Worm (Caenorhabditis elegans) whole organism, young adult: ENCODE results near the gene C46F11.5.

ENCODE experiments used
- B0019.2 ChIP-seq: fragments of 200-800 bp; sonication (Bioruptor generic); conservative IDR thresholded peaks from 2 replicates; pipeline ENCODE4 v1.3.6; 2022; ENCODE audit warnings: missing genetic modification reagents, missing genetic modification characterization, missing compliant biosample characterization
- F22D6.2 ChIP-seq: sonication (generic microtip); optimal IDR thresholded peaks from 2 replicates; lab custom pipeline; 2016; ENCODE audit warnings: mild to moderate bottlenecking, missing genetic modification characterization, missing compliant biosample characterization
- F23B12.7 ChIP-seq: sonication (generic microtip); optimal IDR thresholded peaks from 2 replicates; lab custom pipeline; 2017; ENCODE audit warnings: missing genetic modification characterization, mild to moderate bottlenecking, missing compliant biosample characterization, antibody characterized with exemption, moderate library complexity; ENCODE audit not compliant: insufficient read depth
- F33H1.4 ChIP-seq: fragments of 200-800 bp; sonication (Bioruptor generic); IDR thresholded peaks from 2 replicates; pipeline ENCODE4 v1.3.6; 2022; ENCODE audit warnings: missing genetic modification reagents, missing genetic modification characterization, missing compliant biosample characterization
- F37B4.10 ChIP-seq: fragments of 200-800 bp; sonication (Bioruptor generic); IDR thresholded peaks from 2 replicates; pipeline ENCODE4 v1.3.6; 2022; ENCODE audit warnings: missing genetic modification characterization, missing compliant biosample characterization
- K12H6.12 ChIP-seq: fragments of 200-800 bp; sonication (Bioruptor generic); optimal IDR thresholded peaks from 2 replicates; lab custom pipeline; 2018; ENCODE audit warnings: mild to moderate bottlenecking, missing genetic modification characterization, missing compliant biosample characterization
- T07F8.4 ChIP-seq: sonication (generic microtip); optimal IDR thresholded peaks from 2 replicates; lab custom pipeline; 2016; ENCODE audit warnings: mild to moderate bottlenecking, missing genetic modification characterization, moderate library complexity, missing compliant biosample characterization
- Y53F4B.3 ChIP-seq: fragments of 200-800 bp; sonication (Bioruptor generic); IDR thresholded peaks from 2 replicates; pipeline ENCODE4 v1.3.6; 2022; ENCODE audit warnings: missing genetic modification reagents, missing genetic modification characterization, missing compliant biosample characterization
- athp-1 ChIP-seq: sonication (generic microtip); optimal IDR thresholded peaks from 2 replicates; lab custom pipeline; 2017; ENCODE audit warnings: mild to moderate bottlenecking, missing genetic modification characterization, missing compliant biosample characterization
- cebp-2 ChIP-seq: fragments of 200-800 bp; sonication (Bioruptor generic); IDR thresholded peaks from 2 replicates; pipeline ENCODE4 v1.3.6; 2022; ENCODE audit warnings: missing genetic modification characterization, missing compliant biosample characterization
- ceh-27 ChIP-seq: fragments of 200-800 bp; sonication (Bioruptor generic); optimal IDR thresholded peaks from 2 replicates; lab custom pipeline; 2018; ENCODE audit warnings: mild to moderate bottlenecking, missing genetic modification characterization, moderate library complexity, missing compliant biosample characterization
- ceh-79 ChIP-seq: sonication (generic microtip); optimal IDR thresholded peaks from 2 replicates; lab custom pipeline; 2017; ENCODE audit warnings: mild to moderate bottlenecking, missing genetic modification characterization, missing compliant biosample characterization
- ceh-91 ChIP-seq: fragments of 200-800 bp; sonication (Bioruptor generic); IDR thresholded peaks from 2 replicates; pipeline ENCODE4 v1.3.6; 2022; ENCODE audit warnings: missing genetic modification reagents, missing genetic modification characterization, missing compliant biosample characterization
- dox-1 ChIP-seq: fragments of 200-800 bp; sonication (Bioruptor generic); IDR thresholded peaks from 2 replicates; pipeline ENCODE4 v1.3.6; 2022; ENCODE audit warnings: missing genetic modification reagents, missing genetic modification characterization, missing compliant biosample characterization
- hlh-12 ChIP-seq: sonication (generic microtip); optimal IDR thresholded peaks from 2 replicates; lab custom pipeline; 2016; ENCODE audit warnings: missing genetic modification characterization, missing compliant biosample characterization
- hlh-26 ChIP-seq: fragments of 200-800 bp; sonication (Bioruptor generic); conservative IDR thresholded peaks from 2 replicates; pipeline ENCODE4 v1.3.6; 2022; ENCODE audit warnings: missing genetic modification reagents, missing genetic modification characterization, missing compliant biosample characterization
- hmg-1.2 ChIP-seq: fragments of 200-800 bp; sonication (Bioruptor generic); IDR thresholded peaks from 2 replicates; pipeline ENCODE4 v1.3.6; 2022; ENCODE audit warnings: missing genetic modification reagents, missing genetic modification characterization, missing compliant biosample characterization
- hsf-1 ChIP-seq: fragments of 200-800 bp; sonication (Bioruptor generic); IDR thresholded peaks from 2 replicates; pipeline ENCODE4 v1.3.6; 2022; ENCODE audit warnings: missing genetic modification reagents, missing genetic modification characterization, missing compliant biosample characterization
- let-526 ChIP-seq: fragments of 200-800 bp; sonication (Bioruptor generic); IDR thresholded peaks from 2 replicates; pipeline ENCODE4 v1.3.6; 2022; ENCODE audit warnings: missing genetic modification reagents, missing genetic modification characterization, missing compliant biosample characterization
- let-607 ChIP-seq, 2 experiments: fragments of 200-800 bp in 1 of 2; sonication (Bioruptor generic) in 1 of 2; sonication (generic microtip) in 1 of 2; optimal IDR thresholded peaks; 2 replicates each; lab custom pipeline; 2016 to 2018; ENCODE audit warnings: mild to moderate bottlenecking in 2 of 2, missing compliant biosample characterization in 2 of 2, missing genetic modification characterization in 2 of 2, moderate library complexity in 2 of 2, missing genotype in 1 of 2
- mel-28 ChIP-seq: sonication (generic microtip); optimal IDR thresholded peaks from 2 replicates; lab custom pipeline; 2016; ENCODE audit warnings: borderline replicate concordance, mild to moderate bottlenecking, missing genetic modification characterization, missing compliant biosample characterization
- nfya-2 ChIP-seq: fragments of 200-800 bp; sonication (Bioruptor generic); IDR thresholded peaks from 2 replicates; pipeline ENCODE4 v1.3.6; 2022; ENCODE audit warnings: missing genetic modification reagents, missing genetic modification characterization, missing compliant biosample characterization
- nfyb-1 ChIP-seq: fragments of 200-800 bp; sonication (Bioruptor generic); IDR thresholded peaks from 2 replicates; pipeline ENCODE4 v1.3.6; 2022; ENCODE audit warnings: missing genetic modification reagents, missing genetic modification characterization, missing compliant biosample characterization
- nhr-179 ChIP-seq: sonication (generic microtip); optimal IDR thresholded peaks from 2 replicates; lab custom pipeline; 2016; ENCODE audit warnings: mild to moderate bottlenecking, missing genetic modification characterization, missing compliant biosample characterization
- nhr-80 ChIP-seq: sonication (generic microtip); optimal IDR thresholded peaks from 2 replicates; lab custom pipeline; 2016; ENCODE audit warnings: missing genetic modification characterization, missing compliant biosample characterization
- pbrm-1 ChIP-seq: fragments of 200-800 bp; sonication (Bioruptor generic); IDR thresholded peaks from 2 replicates; pipeline ENCODE4 v1.3.6; 2022; ENCODE audit warnings: missing genetic modification reagents, missing genetic modification characterization, missing compliant biosample characterization
- rpc-1 ChIP-seq, 2 experiments: fragments of 150-350 bp in 1 of 2; sonication (generic microtip) in 1 of 2; optimal IDR thresholded peaks; 2 replicates each; lab custom pipeline; 2014 to 2018; ENCODE audit warnings: missing biosample characterization in 1 of 2, missing genetic modification characterization in 1 of 2, missing genetic modification reagents in 1 of 2, missing genotype in 1 of 2
- sea-2 ChIP-seq: fragments of 200-800 bp; sonication (Bioruptor generic); IDR thresholded peaks from 2 replicates; pipeline ENCODE4 v1.3.6; 2022; ENCODE audit warnings: missing genetic modification characterization, missing compliant biosample characterization
- snpc-1.3 ChIP-seq: sonication (generic microtip); optimal IDR thresholded peaks from 2 replicates; lab custom pipeline; 2017; ENCODE audit warnings: missing genetic modification characterization, mild to moderate bottlenecking, missing compliant biosample characterization, antibody characterized with exemption, moderate library complexity, missing genotype, missing genetic modification reagents; ENCODE audit not compliant: insufficient read depth
- snpc-4 ChIP-seq, 5 experiments: fragments of 150-350 bp in 1 of 5; sonication (generic microtip) in 4 of 5; optimal IDR thresholded peaks; 2 replicates each; lab custom pipeline; 2014 to 2018; ENCODE audit warnings: missing genetic modification characterization in 5 of 5, missing biosample characterization in 3 of 5, antibody characterized with exemption in 2 of 5, mild to moderate bottlenecking in 2 of 5, missing compliant biosample characterization in 2 of 5, missing genotype in 2 of 5, moderate library complexity in 2 of 5, missing genetic modification reagents in 1 of 5
- sptf-2 ChIP-seq: fragments of 200-800 bp; sonication (Bioruptor generic); optimal IDR thresholded peaks from 2 replicates; lab custom pipeline; 2018; ENCODE audit warnings: mild to moderate bottlenecking, missing genetic modification characterization, missing compliant biosample characterization
- tbp1 ChIP-seq: fragments of 200-800 bp; sonication (Bioruptor generic); optimal IDR thresholded peaks from 2 replicates; lab custom pipeline; 2018; ENCODE audit warnings: mild to moderate bottlenecking, missing genetic modification characterization, missing compliant biosample characterization
- tbx-9 ChIP-seq: sonication (generic microtip); optimal IDR thresholded peaks from 2 replicates; lab custom pipeline; 2016; ENCODE audit warnings: borderline replicate concordance, missing genetic modification characterization, inconsistent platforms, missing compliant biosample characterization
- zfh-2 ChIP-seq: fragments of 200-800 bp; sonication (Bioruptor generic); conservative IDR thresholded peaks from 2 replicates; pipeline ENCODE4 v1.3.6; 2022; ENCODE audit warnings: missing genetic modification reagents, missing genetic modification characterization, missing compliant biosample characterization
- ztf-18 ChIP-seq: sonication (generic microtip); optimal IDR thresholded peaks from 2 replicates; lab custom pipeline; 2016; ENCODE audit warnings: missing genotype, mild to moderate bottlenecking, missing genetic modification characterization, missing compliant biosample characterization
- ztf-6 ChIP-seq: fragments of 200-800 bp; sonication (Bioruptor generic); IDR thresholded peaks from 2 replicates; pipeline ENCODE4 v1.3.6; 2022; ENCODE audit warnings: missing genetic modification reagents, missing genetic modification characterization, missing compliant biosample characterization

Gene C46F11.5

DNA sequence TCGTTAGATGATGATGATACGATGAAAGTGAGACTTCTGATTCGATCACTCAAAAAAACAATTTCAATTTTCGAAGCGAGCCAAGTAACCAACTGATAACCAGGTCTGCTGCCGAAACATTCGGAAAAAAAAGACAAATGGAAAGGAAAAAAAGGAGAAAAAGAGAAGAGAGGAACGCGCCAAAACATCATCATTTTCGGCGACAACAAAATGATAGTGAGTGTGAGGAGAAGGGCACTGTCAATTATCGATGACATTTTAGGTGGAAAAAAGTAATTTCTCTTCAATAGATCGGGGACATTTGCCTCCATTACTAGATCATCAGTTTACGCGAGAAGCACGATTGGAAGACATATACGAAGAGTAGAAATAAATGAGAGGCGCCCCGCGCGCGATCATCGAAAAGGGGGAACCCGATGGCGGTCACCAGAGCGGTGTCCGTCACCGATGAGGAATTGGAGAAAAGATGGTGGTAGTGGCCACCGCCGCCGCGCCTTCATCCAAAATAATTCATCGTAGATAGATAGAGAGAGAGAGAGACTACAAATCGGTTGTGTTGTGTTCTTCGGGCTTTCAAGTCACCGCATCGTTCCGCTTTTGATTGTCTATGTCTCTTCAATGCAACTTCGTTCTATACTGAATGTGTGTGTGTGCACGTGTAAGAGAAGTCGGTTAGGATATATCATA is 36.1 kb downstream of the C46F11.5 start:
- TF ChIP-seq let-607 (tag; optimal IDR thresholded peaks at IDR 0.05; lab: Kevin White, UChicago) = peak; percentile 12 to 60
- TF ChIP-seq cebp-2 = no peak
- TF ChIP-seq nfya-2 (GFP tag; lab: Robert Waterston, UW) = no peak
- no peak for TF ChIP-seq ztf-6 (GFP tag; lab: Robert Waterston, UW)
- peak; percentile 93 for TF ChIP-seq nhr-80 (tag; lab: Kevin White, UChicago)
- TF ChIP-seq athp-1 (tag; lab: Kevin White, UChicago) = no peak
- TF ChIP-seq tbp1 (GFP tag; lab: Kevin White, UChicago) = no peak
- no peak for TF ChIP-seq F23B12.7
- no peak for TF ChIP-seq sea-2 (GFP tag; lab: Robert Waterston, UW)
- TF ChIP-seq ceh-79 (tag; lab: Kevin White, UChicago) = no peak
- TF ChIP-seq snpc-1.3 (tag; lab: Kevin White, UChicago) = no peak
- peak; percentile 41; the same call in 1 of the 2 replicates for TF ChIP-seq zfh-2 (GFP tag; lab: Robert Waterston, UW)
- no peak for TF ChIP-seq B0019.2 (GFP tag; lab: Robert Waterston, UW)
- no peak for TF ChIP-seq hsf-1 (GFP tag; lab: Robert Waterston, UW)
- TF ChIP-seq ceh-91 (GFP tag; lab: Robert Waterston, UW) = no peak
- TF ChIP-seq tbx-9 (tag; lab: Kevin White, UChicago) = no peak
- TF ChIP-seq dox-1 (GFP tag; lab: Robert Waterston, UW) = peak; percentile 51; the same call in 1 of the 2 replicates
- TF ChIP-seq hlh-26 (GFP tag; lab: Robert Waterston, UW) = no peak

DNA sequence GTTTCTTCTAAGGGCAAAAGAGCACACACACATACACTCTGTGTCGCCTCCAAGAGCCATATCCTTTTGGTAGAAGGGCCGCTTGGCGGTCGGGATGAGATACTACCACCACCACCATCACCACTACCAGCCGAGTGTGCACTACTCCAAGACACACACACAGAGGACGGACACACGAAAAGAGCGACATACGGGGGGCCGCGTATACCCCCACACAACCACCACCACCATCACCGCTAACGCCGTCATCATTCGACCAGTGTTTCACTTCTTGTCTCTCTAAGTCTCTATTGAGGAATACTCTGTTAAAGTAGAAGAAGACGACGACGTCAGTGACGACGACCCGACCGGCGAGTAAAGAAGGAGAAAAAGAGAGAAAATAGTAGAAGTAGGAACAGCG is 36.8 kb downstream of the C46F11.5 start:
- TF ChIP-seq hmg-1.2 (GFP tag; lab: Robert Waterston, UW) (peak; percentile 38; the same call in 1 of the 2 replicates), ztf-18 (no peak), sptf-2 (GFP tag; lab: Kevin White, UChicago) (no peak), Y53F4B.3 (GFP tag; lab: Robert Waterston, UW) (no peak), F23B12.7 (no peak), ceh-27 (GFP tag; lab: Kevin White, UChicago) (peak; percentile 39), F22D6.2 (tag; lab: Kevin White, UChicago) (no peak), B0019.2 (GFP tag; lab: Robert Waterston, UW) (no peak), F33H1.4 (GFP tag; lab: Robert Waterston, UW) (no peak), let-526 (GFP tag; lab: Robert Waterston, UW) (0 out of 2 replicates have a peak, but pooled peaks have one; percentile 9), F37B4.10 (GFP tag; lab: Robert Waterston, UW) (no peak), rpc-1 (optimal IDR thresholded peaks at IDR 0.05; lab: Kevin White, UChicago) (no peak), rpc-1 (tag; optimal IDR thresholded peaks at IDR 0.05; lab: Kevin White, UChicago) (no peak), K12H6.12 (tag; lab: Kevin White, UChicago) (no peak), T07F8.4 (tag; lab: Kevin White, UChicago) (no peak), pbrm-1 (0 out of 2 replicates have a peak, but pooled peaks have one; percentile 27), mel-28 (tag; lab: Kevin White, UChicago) (no peak), snpc-4 (GFP tag; optimal IDR thresholded peaks at IDR 0.05; lab: Kevin White, UChicago) (no peak), snpc-4 (tag; optimal IDR thresholded peaks at IDR 0.05; lab: Kevin White, UChicago) (no peak), nfyb-1 (no peak), hlh-12 (no peak), nhr-179 (tag; lab: Kevin White, UChicago) (no peak)
- TF ChIP-seq, all 124 proteins: peak for 4
